Fruit fly (Drosophila melanogaster) whole organism, embryonic: Measurements from ENCODE around the gene Drice.

Experiments used
- Awh ChIP-seq: fragments of 200-800 bp; sonication (Bioruptor generic); IDR thresholded peaks from 2 replicates; pipeline ENCODE4, ENCODE4 v1.3.6; 2022; ENCODE audit warnings: missing biosample characterization, missing genetic modification characterization
- CG10431 ChIP-seq: fragments of 200-800 bp; sonication (Bioruptor generic); optimal IDR thresholded peaks from 3 replicates; lab custom pipeline; 2018; ENCODE audit warnings: missing biosample characterization, mild to moderate bottlenecking, missing genetic modification characterization
- CG10959 ChIP-seq: fragments of 200-800 bp; sonication (Bioruptor generic); IDR thresholded peaks from 2 replicates; pipeline ENCODE4 v1.3.6; 2022; ENCODE audit warnings: missing biosample characterization, missing genetic modification characterization
- CG11398 ChIP-seq: fragments of 200-800 bp; sonication (Bioruptor generic); optimal IDR thresholded peaks from 2 replicates; lab custom pipeline; 2016; ENCODE audit warnings: missing biosample characterization, missing genetic modification characterization
- CG11560 ChIP-seq: fragments of 200-800 bp; sonication (Bioruptor generic); IDR thresholded peaks from 3 replicates; pipeline ENCODE4 v1.3.6; 2022; ENCODE audit warnings: missing biosample characterization, missing genetic modification characterization
- CG11695 ChIP-seq: fragments of 200-800 bp; sonication (Bioruptor generic); IDR thresholded peaks from 3 replicates; pipeline ENCODE4 v1.3.6; 2022; ENCODE audit warnings: missing biosample characterization, missing genetic modification characterization
- CG12659 ChIP-seq: fragments of 200-800 bp; sonication (Bioruptor generic); optimal IDR thresholded peaks from 3 replicates; lab custom pipeline; 2017; ENCODE audit warnings: mild to moderate bottlenecking, missing biosample characterization, missing genetic modification reagents, missing genetic modification characterization
- CG12942 ChIP-seq: fragments of 200-800 bp; sonication (Bioruptor generic); optimal IDR thresholded peaks from 3 replicates; lab custom pipeline; 2016; ENCODE audit warnings: missing biosample characterization, missing genetic modification characterization
- CG13775 ChIP-seq: fragments of 200-800 bp; sonication (Bioruptor generic); optimal IDR thresholded peaks from 3 replicates; lab custom pipeline; 2017; ENCODE audit warnings: missing biosample characterization, mild to moderate bottlenecking, missing genetic modification characterization
- CG1647 ChIP-seq: fragments of 200-800 bp; sonication (Bioruptor generic); optimal IDR thresholded peaks from 3 replicates; lab custom pipeline; 2016; ENCODE audit warnings: missing biosample characterization, missing genetic modification characterization
- CG16863 ChIP-seq: fragments of 200-800 bp; sonication (Bioruptor generic); optimal IDR thresholded peaks from 3 replicates; lab custom pipeline; 2016; ENCODE audit warnings: missing biosample characterization, missing genetic modification characterization
- CG17361 ChIP-seq: fragments of 200-800 bp; sonication (Bioruptor generic); IDR thresholded peaks from 3 replicates; pipeline ENCODE4 v1.3.6; 2022; ENCODE audit warnings: missing biosample characterization, missing genetic modification characterization
- CG1792 ChIP-seq: fragments of 200-800 bp; sonication (Bioruptor generic); optimal IDR thresholded peaks from 2 replicates; lab custom pipeline; 2016; ENCODE audit warnings: missing biosample characterization, missing genetic modification characterization
- CG2678 ChIP-seq: fragments of 200-800 bp; sonication (Bioruptor generic); optimal IDR thresholded peaks from 3 replicates; lab custom pipeline; 2019; ENCODE audit warnings: missing biosample characterization, mild to moderate bottlenecking, missing genetic modification characterization, moderate library complexity
- CG5953 ChIP-seq: fragments of 200-800 bp; sonication (Bioruptor generic); IDR thresholded peaks from 2 replicates; pipeline ENCODE4 v1.3.6; 2022; ENCODE audit warnings: missing biosample characterization, missing genetic modification characterization
- CG7928 ChIP-seq: fragments of 200-800 bp; sonication (Bioruptor generic); optimal IDR thresholded peaks from 2 replicates; lab custom pipeline; 2017; ENCODE audit warnings: missing biosample characterization, mild to moderate bottlenecking, missing genetic modification characterization
- CG8281 ChIP-seq: fragments of 200-800 bp; sonication (Bioruptor generic); optimal IDR thresholded peaks from 2 replicates; lab custom pipeline; 2018; ENCODE audit warnings: missing biosample characterization, mild to moderate bottlenecking, missing genetic modification characterization, moderate library complexity
- CG9932 ChIP-seq: fragments of 200-800 bp; sonication (Bioruptor generic); IDR thresholded peaks from 2 replicates; pipeline ENCODE4 v1.3.6; 2022; ENCODE audit warnings: missing biosample characterization, missing genetic modification characterization
- Chrac-16 ChIP-seq: fragments of 200-800 bp; sonication (Bioruptor generic); optimal IDR thresholded peaks from 3 replicates; lab custom pipeline; 2016; ENCODE audit warnings: missing biosample characterization, missing genetic modification characterization
- Doc3 ChIP-seq: fragments of 200-800 bp; sonication (Bioruptor generic); IDR thresholded peaks from 3 replicates; pipeline ENCODE4 v1.3.6; 2022; ENCODE audit warnings: missing biosample characterization, missing genetic modification characterization; ENCODE audit not compliant: partially characterized antibody
- GATAe ChIP-seq: fragments of 200-800 bp; sonication (Bioruptor generic); conservative IDR thresholded peaks from 2 replicates; pipeline ENCODE4 v1.3.6; 2022; ENCODE audit warnings: missing biosample characterization, missing genetic modification characterization
- HmgZ ChIP-seq: fragments of 200-800 bp; sonication (Bioruptor generic); optimal IDR thresholded peaks from 2 replicates; lab custom pipeline; 2018; ENCODE audit warnings: missing biosample characterization, mild to moderate bottlenecking, missing genetic modification characterization
- Hr3 ChIP-seq: fragments of 200-800 bp; sonication (Bioruptor generic); optimal IDR thresholded peaks from 3 replicates; lab custom pipeline; 2016; ENCODE audit warnings: missing biosample characterization, missing genetic modification characterization
- Nf-YB ChIP-seq: fragments of 200-800 bp; sonication (Bioruptor generic); optimal IDR thresholded peaks from 3 replicates; lab custom pipeline; 2019; ENCODE audit warnings: missing biosample characterization, mild to moderate bottlenecking, missing genetic modification characterization, moderate library complexity
- PHDP ChIP-seq: fragments of 200-800 bp; sonication (Bioruptor generic); optimal IDR thresholded peaks from 3 replicates; lab custom pipeline; 2018; ENCODE audit warnings: missing biosample characterization, mild to moderate bottlenecking, missing genetic modification characterization, moderate library complexity
- Stat92E ChIP-seq, 3 experiments: fragments of >200 bp in 2 of 3; fragments of 200-800 bp in 1 of 3; sonication (Bioruptor generic) in 1 of 3; optimal IDR thresholded peaks; 2 replicates each; lab custom pipeline; 2017 to 2019; ENCODE audit warnings: missing biosample characterization in 3 of 3, missing genetic modification characterization in 3 of 3, mild to moderate bottlenecking in 1 of 3, moderate library complexity in 1 of 3
- bowl ChIP-seq: fragments of 200-800 bp; sonication (Bioruptor generic); IDR thresholded peaks from 2 replicates; pipeline ENCODE4 v1.3.6; 2022; ENCODE audit warnings: missing biosample characterization, missing genetic modification characterization
- chif ChIP-seq, 2 experiments: fragments of 200-800 bp; sonication (Bioruptor generic); optimal IDR thresholded peaks; 3 replicates each; lab custom pipeline; 2016; ENCODE audit warnings: missing biosample characterization in 2 of 2, missing genetic modification characterization in 2 of 2
- danr ChIP-seq: fragments of 200-800 bp; sonication (Bioruptor generic); IDR thresholded peaks from 2 replicates; pipeline ENCODE4 v1.3.6; 2022; ENCODE audit warnings: missing biosample characterization, missing genetic modification characterization
- en ChIP-seq: fragments of 200-800 bp; sonication (Bioruptor generic); optimal IDR thresholded peaks from 2 replicates; lab custom pipeline; 2016; ENCODE audit warnings: missing biosample characterization, missing genetic modification characterization
- esg ChIP-seq: fragments of 200-800 bp; sonication (Bioruptor generic); conservative IDR thresholded peaks from 2 replicates; pipeline ENCODE4 v1.3.6; 2022; ENCODE audit warnings: missing biosample characterization, missing genetic modification characterization
- eve ChIP-seq, 2 experiments: fragments of >200 bp; optimal IDR thresholded peaks; 2 replicates each; lab custom pipeline; 2017; ENCODE audit warnings: missing biosample characterization in 2 of 2, missing genetic modification characterization in 2 of 2
- ewg ChIP-seq: fragments of 200-800 bp; sonication (Bioruptor generic); optimal IDR thresholded peaks from 3 replicates; lab custom pipeline; 2017; ENCODE audit warnings: mild to moderate bottlenecking, missing biosample characterization, missing genetic modification reagents, missing genetic modification characterization
- ftz-f1 ChIP-seq: fragments of 200-800 bp; sonication (Bioruptor generic); optimal IDR thresholded peaks from 2 replicates; lab custom pipeline; 2016; ENCODE audit warnings: missing biosample characterization, missing genetic modification characterization
- fu2 ChIP-seq: fragments of 200-800 bp; sonication (Bioruptor generic); optimal IDR thresholded peaks from 2 replicates; lab custom pipeline; 2016; ENCODE audit warnings: missing biosample characterization, missing genetic modification characterization
- gcm ChIP-seq: fragments of 200-800 bp; sonication (Bioruptor generic); optimal IDR thresholded peaks from 2 replicates; lab custom pipeline; 2019; ENCODE audit warnings: missing biosample characterization, mild to moderate bottlenecking, missing genetic modification characterization, moderate library complexity
- gt ChIP-seq: fragments of 200-800 bp; sonication (Bioruptor generic); IDR thresholded peaks from 2 replicates; pipeline ENCODE4 v1.3.6; 2022; ENCODE audit warnings: missing biosample characterization, missing genetic modification characterization
- ham ChIP-seq: fragments of 200-800 bp; sonication (Bioruptor generic); IDR thresholded peaks from 2 replicates; pipeline ENCODE4 v1.3.6; 2022; ENCODE audit warnings: missing biosample characterization, missing genetic modification characterization
- kay ChIP-seq: fragments of 200-800 bp; sonication (Bioruptor generic); optimal IDR thresholded peaks from 2 replicates; lab custom pipeline; 2016; ENCODE audit warnings: missing biosample characterization, missing genetic modification characterization
- maf-S ChIP-seq: fragments of 200-800 bp; sonication (Bioruptor generic); optimal IDR thresholded peaks from 2 replicates; lab custom pipeline; 2016; ENCODE audit warnings: missing biosample characterization, missing genetic modification characterization
- mld ChIP-seq: fragments of 200-800 bp; sonication (Bioruptor generic); IDR thresholded peaks from 3 replicates; pipeline ENCODE4 v1.3.6; 2022; ENCODE audit warnings: missing biosample characterization, missing genetic modification characterization; ENCODE audit not compliant: partially characterized antibody
- otp ChIP-seq: fragments of 200-800 bp; sonication (Bioruptor generic); IDR thresholded peaks from 3 replicates; pipeline ENCODE4, ENCODE4 v1.3.6; 2022; ENCODE audit warnings: missing biosample characterization, missing genetic modification characterization
- p53 ChIP-seq: fragments of 200-800 bp; sonication (Bioruptor generic); optimal IDR thresholded peaks from 2 replicates; lab custom pipeline; 2016; ENCODE audit warnings: missing biosample characterization, missing genetic modification characterization
- sc ChIP-seq, 3 experiments: fragments of >200 bp in 2 of 3; fragments of 200-800 bp in 1 of 3; sonication (Bioruptor generic) in 1 of 3; optimal IDR thresholded peaks; 2 replicates in 2 of 3; 3 replicates in 1 of 3; lab custom pipeline; 2017; ENCODE audit warnings: mild to moderate bottlenecking in 1 of 3, missing biosample characterization in 1 of 3, missing genetic modification characterization in 1 of 3, missing genetic modification reagents in 1 of 3
- sens-2 ChIP-seq: fragments of 200-800 bp; sonication (Bioruptor generic); IDR thresholded peaks from 2 replicates; pipeline ENCODE4 v1.3.6; 2022; ENCODE audit warnings: missing biosample characterization, missing genetic modification characterization
- ssp ChIP-seq: fragments of 200-800 bp; sonication (Bioruptor generic); IDR thresholded peaks from 2 replicates; pipeline ENCODE4 v1.3.6; 2022; ENCODE audit warnings: missing biosample characterization, missing genetic modification characterization
- tgo ChIP-seq: fragments of 200-800 bp; sonication (Bioruptor generic); IDR thresholded peaks from 3 replicates; pipeline ENCODE4 v1.3.6; 2022; ENCODE audit warnings: missing biosample characterization, missing genetic modification characterization
- twi ChIP-seq: fragments of 200-800 bp; optimal IDR thresholded peaks from 2 replicates; lab custom pipeline; 2019; ENCODE audit warnings: missing biosample characterization, mild to moderate bottlenecking, missing genetic modification characterization, moderate library complexity
- zfh1 ChIP-seq: fragments of 200-800 bp; sonication (Bioruptor generic); IDR thresholded peaks from 3 replicates; pipeline ENCODE4 v1.3.6; 2022; ENCODE audit warnings: missing biosample characterization, missing genetic modification characterization
- zfh2 ChIP-seq: fragments of 200-800 bp; sonication (Bioruptor generic); optimal IDR thresholded peaks from 2 replicates; lab custom pipeline; 2016; ENCODE audit warnings: missing biosample characterization, missing genetic modification characterization

The Drice gene

DNA sequence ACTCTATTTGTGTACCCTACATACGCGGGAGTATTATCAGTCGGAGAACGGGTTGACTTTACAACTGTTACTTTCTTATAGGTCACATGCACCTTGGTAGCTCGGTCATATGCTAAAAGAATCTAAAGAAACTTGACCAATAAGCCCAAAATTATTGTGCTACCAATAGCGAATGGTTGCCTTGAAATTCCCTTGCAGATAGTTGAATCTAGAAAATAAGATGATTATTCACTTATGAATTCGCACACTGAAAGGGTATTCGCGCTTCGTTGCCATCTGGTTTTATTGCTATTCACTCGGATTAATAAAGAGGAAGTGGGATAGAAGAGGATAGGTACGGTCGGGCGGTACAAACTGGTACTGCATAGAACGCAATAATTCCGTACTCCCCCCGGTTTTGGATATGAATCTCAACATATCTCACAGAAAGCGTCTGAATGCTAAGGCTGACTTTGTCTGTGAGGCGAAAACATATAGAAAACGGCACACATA lies 25.6 kb upstream of the Drice start (continued):
- TF ChIP-seq CG13775 (GFP tag; lab: Kevin White, UChicago) = peak; percentile 75
- TF ChIP-seq tgo = peak; percentile 80
- peak; percentile 68 for TF ChIP-seq CG16863 (GFP tag; lab: Kevin White, UChicago)
- TF ChIP-seq CG12942 (GFP tag; lab: Kevin White, UChicago) = peak; percentile 53
- peak; percentile 69; the same call in 1 of the 2 replicates for TF ChIP-seq ham
- peak; percentile 68; the same call in 2 of the 3 replicates for TF ChIP-seq zfh1 (GFP tag; lab: Robert Waterston, UW)
- peak; percentile 11 for TF ChIP-seq CG7928 (GFP tag; lab: Kevin White, UChicago)
- peak in 1 of 2 experiments; percentile 96 for TF ChIP-seq eve (GFP tag; optimal IDR thresholded peaks at IDR 0.05; lab: Kevin White, UChicago)
- peak; percentile 89 for TF ChIP-seq kay
- TF ChIP-seq CG5953 (GFP tag; lab: Robert Waterston, UW) = no peak
- TF ChIP-seq twi (tag; lab: Kevin White, UChicago) = peak; percentile 51
- TF ChIP-seq CG11398 (GFP tag; lab: Kevin White, UChicago) = peak; percentile 68
- TF ChIP-seq Nf-YB (GFP tag; lab: Kevin White, UChicago) = peak; percentile 54
- no peak for TF ChIP-seq Awh (GFP tag; lab: Robert Waterston, UW)
- no peak for TF ChIP-seq en (GFP tag; lab: Kevin White, UChicago)
- TF ChIP-seq gt (GFP tag; lab: Robert Waterston, UW) = no peak
- TF ChIP-seq sc (optimal IDR thresholded peaks at IDR 0.05; lab: Kevin White, UChicago) = no peak
- TF ChIP-seq sc (GFP tag; optimal IDR thresholded peaks at IDR 0.05; lab: Kevin White, UChicago) = peak; percentile 20
- TF ChIP-seq CG9932 (GFP tag; lab: Robert Waterston, UW) = peak; percentile 72
- TF ChIP-seq CG10431 (GFP tag; lab: Kevin White, UChicago) = no peak
- TF ChIP-seq CG10959 (GFP tag; lab: Robert Waterston, UW) = peak; percentile 46
- peak; percentile 48; the same call in 1 of the 2 replicates for TF ChIP-seq danr (GFP tag; lab: Robert Waterston, UW)
- no peak for TF ChIP-seq mld (GFP tag; lab: Robert Waterston, UW)
- TF ChIP-seq CG17361 (GFP tag; lab: Robert Waterston, UW) = peak; percentile 80
- TF ChIP-seq CG11695 = peak; percentile 64
- peak; percentile 76 for TF ChIP-seq CG12659 (GFP tag; lab: Kevin White, UChicago)
- TF ChIP-seq gcm (GFP tag; lab: Kevin White, UChicago) = no peak
- TF ChIP-seq Stat92E (GFP tag; optimal IDR thresholded peaks at IDR 0.05; lab: Kevin White, UChicago) = no peak
- TF ChIP-seq CG2678 (tag; lab: Kevin White, UChicago) = peak; percentile 84
- TF ChIP-seq CG1647 (GFP tag; lab: Kevin White, UChicago) = peak; percentile 57
- peak; percentile 91 for TF ChIP-seq GATAe
- peak; percentile 26 for TF ChIP-seq p53
- TF ChIP-seq maf-S (GFP tag; lab: Kevin White, UChicago) = peak; percentile 71
- peak; percentile 88 for TF ChIP-seq zfh2 (GFP tag; lab: Kevin White, UChicago)
- peak; percentile 62 for TF ChIP-seq Chrac-16
- no peak for TF ChIP-seq sens-2 (GFP tag; lab: Robert Waterston, UW)
- TF ChIP-seq CG1792 (GFP tag; lab: Kevin White, UChicago) = peak; percentile 53
- TF ChIP-seq otp (GFP tag; lab: Robert Waterston, UW) = 0 out of 3 replicates have a peak, but pooled peaks have one; percentile 30
- peak; percentile 60 for TF ChIP-seq esg
- peak; percentile 74 for TF ChIP-seq PHDP (tag; lab: Kevin White, UChicago)
- peak; percentile 59 for TF ChIP-seq ssp (GFP tag; lab: Robert Waterston, UW)
- peak; percentile 61 for TF ChIP-seq Hr3 (GFP tag; lab: Kevin White, UChicago)
- peak; percentile 48 to 72 for TF ChIP-seq chif (GFP tag; optimal IDR thresholded peaks at IDR 0.05; lab: Kevin White, UChicago)
- TF ChIP-seq ewg (GFP tag; lab: Kevin White, UChicago) = peak; percentile 33
- peak; percentile 85 for TF ChIP-seq fu2 (GFP tag; lab: Kevin White, UChicago)
- peak; percentile 87 for TF ChIP-seq HmgZ (tag; lab: Kevin White, UChicago)
- no peak for TF ChIP-seq Doc3
- TF ChIP-seq bowl (GFP tag; lab: Robert Waterston, UW) = no peak
- no peak for TF ChIP-seq ftz-f1 (GFP tag; lab: Kevin White, UChicago)
- TF ChIP-seq CG11560 (tag; lab: Robert Waterston, UW) = peak; percentile 73
- TF ChIP-seq CG8281 (tag; lab: Kevin White, UChicago) = peak; percentile 59
